Worm (Caenorhabditis elegans) whole organism, L3 larva: ENCODE measurements around the gene anmt-3.
A peak's percentile ranks its signal among the peaks of the same experiment; 100 is the strongest.

Source experiments
- R02D3.7 ChIP-seq: fragments of 150-350 bp; optimal IDR thresholded peaks from 2 replicates; lab custom pipeline; 2014; ENCODE audit warnings: missing biosample characterization, missing genetic modification characterization
- ZK546.5 ChIP-seq: sonication (generic microtip); optimal IDR thresholded peaks from 2 replicates; lab custom pipeline; 2017; ENCODE audit warnings: missing biosample characterization, missing genetic modification characterization
- aly-2 ChIP-seq: fragments of 150-350 bp; optimal IDR thresholded peaks from 2 replicates; lab custom pipeline; 2014; ENCODE audit warnings: missing biosample characterization, missing genetic modification characterization
- ceh-16 ChIP-seq: sonication (generic microtip); optimal IDR thresholded peaks from 2 replicates; lab custom pipeline; 2017; ENCODE audit warnings: missing biosample characterization, missing genetic modification characterization
- ceh-28 ChIP-seq: fragments of 150-350 bp; optimal IDR thresholded peaks from 2 replicates; lab custom pipeline; 2014; ENCODE audit warnings: missing biosample characterization, missing genetic modification reagents, missing genetic modification characterization
- ceh-82 ChIP-seq: fragments of 150-350 bp; optimal IDR thresholded peaks from 2 replicates; lab custom pipeline; 2014; ENCODE audit warnings: missing biosample characterization, missing genetic modification characterization
- daf-12 ChIP-seq: fragments of 150-350 bp; optimal IDR thresholded peaks from 2 replicates; lab custom pipeline; 2014; ENCODE audit warnings: missing biosample characterization, missing genetic modification reagents, missing genetic modification characterization
- egl-27 ChIP-seq: sonication (generic microtip); optimal IDR thresholded peaks from 4 replicates; lab custom pipeline; 2017; ENCODE audit warnings: missing biosample characterization, missing genetic modification reagents, missing genetic modification characterization
- elt-1 ChIP-seq: fragments of 150-350 bp; optimal IDR thresholded peaks from 2 replicates; lab custom pipeline; 2014; ENCODE audit warnings: missing biosample characterization, missing genetic modification characterization
- elt-2 ChIP-seq: sonication (generic microtip); optimal IDR thresholded peaks from 2 replicates; lab custom pipeline; 2016; ENCODE audit warnings: missing genetic modification reagents, mild to moderate bottlenecking, missing genetic modification characterization, missing compliant biosample characterization
- elt-3 ChIP-seq, 3 experiments: fragments of 150-350 bp in 1 of 3; sonication (generic microtip) in 2 of 3; optimal IDR thresholded peaks; 2 replicates in 2 of 3; 4 replicates in 1 of 3; lab custom pipeline; 2014 to 2017; ENCODE audit warnings: missing biosample characterization in 3 of 3, missing genetic modification characterization in 3 of 3
- eor-1 ChIP-seq, 2 experiments: fragments of 150-350 bp; optimal IDR thresholded peaks; 2 replicates each; lab custom pipeline; 2014 to 2018; ENCODE audit warnings: missing biosample characterization in 2 of 2, missing genetic modification characterization in 2 of 2
- fkh-10 ChIP-seq: sonication (generic microtip); optimal IDR thresholded peaks from 2 replicates; lab custom pipeline; 2017; ENCODE audit warnings: missing biosample characterization, missing genetic modification reagents, missing genetic modification characterization
- fos-1 ChIP-seq: fragments of 150-350 bp; optimal IDR thresholded peaks from 2 replicates; lab custom pipeline; 2014; ENCODE audit warnings: missing biosample characterization, missing genetic modification characterization
- hmg-11 ChIP-seq: sonication (generic microtip); optimal IDR thresholded peaks from 2 replicates; lab custom pipeline; 2016; ENCODE audit warnings: missing genetic modification characterization, missing compliant biosample characterization
- jun-1 ChIP-seq: fragments of 150-350 bp; optimal IDR thresholded peaks from 2 replicates; lab custom pipeline; 2014; ENCODE audit warnings: missing biosample characterization, missing genetic modification reagents, missing genetic modification characterization
- lin-15B ChIP-seq: fragments of 150-350 bp; optimal IDR thresholded peaks from 2 replicates; lab custom pipeline; 2014; ENCODE audit warnings: missing biosample characterization, missing genetic modification characterization
- lsy-12 ChIP-seq: sonication (generic microtip); optimal IDR thresholded peaks from 2 replicates; lab custom pipeline; 2016; ENCODE audit warnings: mild to moderate bottlenecking, missing genetic modification characterization, missing compliant biosample characterization
- mdl-1 ChIP-seq: fragments of 150-350 bp; optimal IDR thresholded peaks from 2 replicates; lab custom pipeline; 2014; ENCODE audit warnings: missing biosample characterization, missing genetic modification characterization
- mml-1 ChIP-seq: fragments of 150-350 bp; sonication (generic microtip); optimal IDR thresholded peaks from 3 replicates; lab custom pipeline; 2014; ENCODE audit warnings: missing biosample characterization, missing genetic modification characterization
- nhr-11 ChIP-seq: fragments of 150-350 bp; optimal IDR thresholded peaks from 2 replicates; lab custom pipeline; 2014; ENCODE audit warnings: missing biosample characterization, missing genetic modification characterization
- nhr-12 ChIP-seq: fragments of 150-350 bp; optimal IDR thresholded peaks from 2 replicates; lab custom pipeline; 2014; ENCODE audit warnings: missing biosample characterization, missing genetic modification characterization
- nhr-237 ChIP-seq: fragments of 150-350 bp; optimal IDR thresholded peaks from 2 replicates; lab custom pipeline; 2014; ENCODE audit warnings: missing biosample characterization, missing genetic modification characterization
- nhr-28 ChIP-seq: fragments of 150-350 bp; optimal IDR thresholded peaks from 2 replicates; lab custom pipeline; 2014; ENCODE audit warnings: missing biosample characterization, missing genetic modification characterization
- nhr-43 ChIP-seq: sonication (generic microtip); optimal IDR thresholded peaks from 2 replicates; lab custom pipeline; 2016; ENCODE audit warnings: mild to moderate bottlenecking, missing genetic modification characterization, missing compliant biosample characterization; ENCODE audit not compliant: poor library complexity, severe bottlenecking
- nhr-77 ChIP-seq: fragments of 150-350 bp; optimal IDR thresholded peaks from 2 replicates; lab custom pipeline; 2014; ENCODE audit warnings: missing biosample characterization, missing genetic modification characterization
- pha-4 ChIP-seq: fragments of 150-350 bp; optimal IDR thresholded peaks from 2 replicates; lab custom pipeline; 2014; ENCODE audit warnings: missing biosample characterization, missing genetic modification reagents, missing genetic modification characterization
- pqm-1 ChIP-seq: fragments of 150-350 bp; optimal IDR thresholded peaks from 2 replicates; lab custom pipeline; 2017; ENCODE audit warnings: missing biosample characterization, missing genetic modification characterization, inconsistent platforms
- sea-2 ChIP-seq: fragments of 150-350 bp; sonication (generic microtip); optimal IDR thresholded peaks from 4 replicates; lab custom pipeline; 2014; ENCODE audit warnings: missing biosample characterization, missing genetic modification reagents, missing genetic modification characterization
- skn-1 ChIP-seq: fragments of 150-350 bp; optimal IDR thresholded peaks from 2 replicates; lab custom pipeline; 2014; ENCODE audit warnings: missing biosample characterization, missing genetic modification characterization
- snpc-4 ChIP-seq: fragments of 150-350 bp; optimal IDR thresholded peaks from 2 replicates; lab custom pipeline; 2014; ENCODE audit warnings: missing biosample characterization, missing genetic modification characterization
- tbx-2 ChIP-seq: sonication (generic microtip); optimal IDR thresholded peaks from 2 replicates; lab custom pipeline; 2016; ENCODE audit warnings: mild to moderate bottlenecking, missing genetic modification characterization, missing compliant biosample characterization
- unc-39 ChIP-seq: sonication (generic microtip); optimal IDR thresholded peaks from 4 replicates; lab custom pipeline; 2017; ENCODE audit warnings: missing biosample characterization, missing genetic modification characterization
- unc-62 ChIP-seq: fragments of 150-350 bp; sonication (generic microtip); optimal IDR thresholded peaks from 4 replicates; lab custom pipeline; 2014; ENCODE audit warnings: missing biosample characterization, missing genetic modification reagents, missing genetic modification characterization
- ztf-11 ChIP-seq: fragments of 150-350 bp; optimal IDR thresholded peaks from 2 replicates; lab custom pipeline; 2014; ENCODE audit warnings: missing biosample characterization, missing genetic modification characterization
- ztf-4 ChIP-seq: fragments of 150-350 bp; optimal IDR thresholded peaks from 2 replicates; lab custom pipeline; 2014; ENCODE audit warnings: missing biosample characterization, missing genetic modification characterization

The anmt-3 gene

ce11 chrV:9918410-9918809, 39.7 kb downstream of the anmt-3 start, which contains the start of gene C50H2.5:
TSS of gene C50H2.5 (plus strand) at chrV:9918710.
- TF ChIP-seq elt-3 (tag; optimal IDR thresholded peaks at IDR 0.05; lab: Kevin White, UChicago) (no peak), nhr-77 (tag; lab: Kevin White, UChicago) (no peak), jun-1 (tag; lab: Kevin White, UChicago) (no peak), ZK546.5 (no peak), nhr-43 (tag; lab: Kevin White, UChicago) (no peak), elt-1 (tag; lab: Kevin White, UChicago) (no peak), skn-1 (no peak), unc-62 (GFP tag; lab: Kevin White, UChicago) (no peak), mml-1 (tag; lab: Kevin White, UChicago) (no peak), ztf-4 (tag; lab: Kevin White, UChicago) (no peak), eor-1 (tag; optimal IDR thresholded peaks at IDR 0.05; lab: Kevin White, UChicago) (no peak), aly-2 (tag; lab: Kevin White, UChicago) (no peak), pqm-1 (tag; lab: Kevin White, UChicago) (no peak), elt-2 (tag; lab: Kevin White, UChicago) (no peak), ceh-82 (tag; lab: Kevin White, UChicago) (no peak)
- TF ChIP-seq, all 47 proteins: peak for 0

- TF ChIP-seq ztf-4 (tag; lab: Kevin White, UChicago) (no peak), ZK546.5 (no peak), nhr-11 (tag; lab: Kevin White, UChicago) (no peak), mdl-1 (no peak), egl-27 (no peak), fkh-10 (no peak), hmg-11 (tag; lab: Kevin White, UChicago) (no peak), elt-3 (tag; optimal IDR thresholded peaks at IDR 0.05; lab: Kevin White, UChicago) (no peak), unc-39 (tag; lab: Kevin White, UChicago) (no peak), ztf-11 (tag; lab: Kevin White, UChicago) (no peak), mml-1 (tag; lab: Kevin White, UChicago) (no peak), nhr-237 (tag; lab: Kevin White, UChicago) (no peak), nhr-28 (tag; lab: Kevin White, UChicago) (no peak), lin-15B (no peak), R02D3.7 (tag; lab: Kevin White, UChicago) (no peak), sea-2 (GFP tag; lab: Kevin White, UChicago) (no peak), nhr-77 (tag; lab: Kevin White, UChicago) (no peak), nhr-12 (tag; lab: Kevin White, UChicago) (no peak)
These were observed 41.5 kb downstream of the anmt-3 start, which contains the start of gene C50H2.4 for ce11 chrV:9916665-9917064. TSS of gene C50H2.4 (plus strand) at chrV:9916965.

- TF ChIP-seq unc-39 (tag; lab: Kevin White, UChicago), result no peak
- no peak for TF ChIP-seq unc-62 (GFP tag; lab: Kevin White, UChicago)
- no peak for TF ChIP-seq pqm-1 (tag; lab: Kevin White, UChicago)
- no peak for TF ChIP-seq mml-1 (tag; lab: Kevin White, UChicago)
These were observed 43.1 kb downstream of the anmt-3 start, which contains the start of gene mec-9 for ce11 chrV:9915021-9915420. TSS of gene mec-9 (minus strand) at chrV:9915121.

ce11 chrV:9913863-9914262, 44.3 kb downstream of the anmt-3 start, which contains the start of gene fipr-10:
TSS of gene fipr-10 (plus strand) at chrV:9914163.
- TF ChIP-seq lsy-12 (tag; lab: Kevin White, UChicago) (no peak), fos-1 (no peak), skn-1 (no peak), ceh-28 (tag; lab: Kevin White, UChicago) (no peak), snpc-4 (tag; lab: Kevin White, UChicago) (no peak), nhr-11 (tag; lab: Kevin White, UChicago) (no peak), ceh-16 (tag; lab: Kevin White, UChicago) (no peak)

- TF ChIP-seq unc-62 (GFP tag; lab: Kevin White, UChicago) (no peak), pqm-1 (tag; lab: Kevin White, UChicago) (no peak), tbx-2 (no peak), nhr-77 (tag; lab: Kevin White, UChicago) (no peak), pha-4 (no peak), elt-1 (tag; lab: Kevin White, UChicago) (peak; percentile 57), daf-12 (tag; lab: Kevin White, UChicago) (no peak)
These were observed 47.0 kb downstream of the anmt-3 start for ce11 chrV:9911165-9911564.
